Worm (Caenorhabditis elegans) whole organism, midembryonic: Measurements from ENCODE around the gene sprp-4.

ENCODE experiments used
- T22C8.4 ChIP-seq: fragments of 200-800 bp; sonication (Bioruptor generic); IDR thresholded peaks from 2 replicates; pipeline ENCODE4 v1.3.6; 2022; ENCODE audit warnings: missing genetic modification characterization, missing compliant biosample characterization
- cog-1 ChIP-seq: sonication (generic microtip); optimal IDR thresholded peaks from 2 replicates; lab custom pipeline; 2016; ENCODE audit warnings: missing genetic modification characterization, missing compliant biosample characterization
- flt-1 ChIP-seq: fragments of 200-800 bp; sonication (Bioruptor generic); IDR thresholded peaks from 2 replicates; pipeline ENCODE4 v1.3.6; 2022; ENCODE audit warnings: missing genetic modification characterization, missing compliant biosample characterization
- klf-2 ChIP-seq: fragments of 200-800 bp; sonication (Bioruptor generic); conservative IDR thresholded peaks from 2 replicates; pipeline ENCODE4 v1.3.6; 2022; ENCODE audit warnings: missing genetic modification reagents, missing genetic modification characterization, missing compliant biosample characterization
- med-1 ChIP-seq: sonication (generic microtip); optimal IDR thresholded peaks from 2 replicates; lab custom pipeline; 2017; ENCODE audit warnings: missing genetic modification characterization, mild to moderate bottlenecking, missing compliant biosample characterization, antibody characterized with exemption, missing genetic modification reagents; ENCODE audit not compliant: insufficient read depth
- ref-1 ChIP-seq: fragments of 200-800 bp; sonication (Bioruptor generic); conservative IDR thresholded peaks from 2 replicates; pipeline ENCODE4 v1.3.6; 2022; ENCODE audit warnings: missing genetic modification reagents, missing genetic modification characterization, missing compliant biosample characterization
- tab-1 ChIP-seq: fragments of 200-800 bp; sonication (Bioruptor generic); IDR thresholded peaks from 2 replicates; pipeline ENCODE4 v1.3.6; 2022; ENCODE audit warnings: missing genetic modification characterization, missing compliant biosample characterization
- ztf-23 ChIP-seq: fragments of 200-800 bp; sonication (Bioruptor generic); IDR thresholded peaks from 2 replicates; pipeline ENCODE4 v1.3.6; 2022; ENCODE audit warnings: missing genetic modification reagents, missing genetic modification characterization, missing compliant biosample characterization
- ztf-29 ChIP-seq: fragments of 200-800 bp; sonication (Bioruptor generic); IDR thresholded peaks from 2 replicates; pipeline ENCODE4 v1.3.6; 2022; ENCODE audit warnings: missing genetic modification reagents, missing genetic modification characterization, missing compliant biosample characterization

The sprp-4 gene

DNA sequence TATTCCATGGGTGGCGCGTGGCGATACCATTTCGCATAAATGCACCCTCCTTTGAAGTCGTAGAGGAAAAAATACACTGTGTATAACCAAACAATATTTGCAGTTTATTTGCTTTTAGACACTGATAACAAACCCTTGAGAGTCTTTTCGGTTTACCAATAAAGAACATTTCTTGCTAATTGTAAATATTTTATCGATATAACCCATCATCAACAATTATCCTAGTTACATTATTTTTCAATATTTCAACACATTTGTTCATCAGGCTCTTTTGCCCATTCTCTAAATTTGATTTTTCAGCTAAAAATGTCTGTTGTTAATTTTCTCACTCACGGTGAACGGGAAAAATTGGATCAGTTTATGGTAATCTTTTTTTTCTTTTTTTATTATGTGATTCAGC lies 9.4 kb downstream of the sprp-4 start, which contains the start of gene ubc-23:
ubc-23 (plus strand) TSS at position 301 of the 400 bp plus-strand sequence.
- TF ChIP-seq med-1 (GFP tag; lab: Kevin White, UChicago) = no peak
- no peak for TF ChIP-seq tab-1 (GFP tag; lab: Robert Waterston, UW)
- TF ChIP-seq ztf-23 (GFP tag; lab: Robert Waterston, UW) = no peak
- TF ChIP-seq T22C8.4 (GFP tag; lab: Robert Waterston, UW) = no peak
- TF ChIP-seq cog-1 (tag; lab: Kevin White, UChicago) = no peak
- TF ChIP-seq ref-1 = no peak
- TF ChIP-seq ztf-29 = no peak
- no peak for TF ChIP-seq klf-2 (GFP tag; lab: Robert Waterston, UW)
- no peak for TF ChIP-seq flt-1 (GFP tag; lab: Robert Waterston, UW)

DNA sequence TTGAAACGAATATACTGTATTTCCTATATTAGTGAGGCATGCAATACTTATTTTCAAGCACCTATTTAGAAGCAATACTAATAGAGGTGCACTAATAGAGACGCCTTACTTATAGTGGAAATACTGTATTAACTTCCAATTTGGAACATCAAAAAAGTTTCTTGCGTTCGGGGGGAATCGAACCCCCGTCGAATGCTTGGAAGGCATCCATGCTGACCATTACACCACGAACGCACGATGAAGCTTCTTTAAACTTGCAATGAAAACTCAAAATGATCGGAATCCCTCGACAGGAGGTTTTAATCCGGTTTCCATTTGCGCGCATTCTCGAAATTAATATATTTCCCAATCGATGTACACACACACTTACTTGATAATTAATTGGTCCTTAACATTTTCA lies 15.2 kb downstream of the sprp-4 start:
- TF ChIP-seq ztf-23 (GFP tag; lab: Robert Waterston, UW) (no peak), ztf-29 (no peak), ref-1 (no peak), klf-2 (GFP tag; lab: Robert Waterston, UW) (no peak), tab-1 (GFP tag; lab: Robert Waterston, UW) (no peak), T22C8.4 (GFP tag; lab: Robert Waterston, UW) (no peak)

DNA sequence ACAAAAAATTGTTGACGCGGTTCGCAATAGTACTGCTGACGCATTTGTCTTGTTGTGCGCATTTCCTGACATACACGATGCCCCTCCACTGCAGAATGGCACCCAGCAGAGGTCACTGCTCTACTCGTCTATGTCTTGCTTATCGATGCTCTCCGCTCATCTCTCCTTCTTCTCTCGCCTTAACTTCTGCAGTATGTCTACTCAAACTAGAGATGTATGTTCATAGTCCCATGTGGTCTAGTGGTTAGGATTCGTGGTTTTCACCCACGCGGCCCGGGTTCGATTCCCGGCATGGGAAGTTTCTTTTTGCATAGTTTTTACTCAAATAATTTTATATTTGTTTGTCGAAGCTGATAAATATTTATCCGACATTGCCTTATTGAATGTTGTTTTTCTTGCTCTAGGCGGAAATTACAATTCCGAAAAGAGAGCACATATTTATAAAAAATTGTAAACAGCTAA lies 17.5 kb downstream of the sprp-4 start, which contains the start of gene C28G1.2:
C28G1.2 (plus strand) TSS at position 130 of the 462 bp plus-strand sequence.
- peak; percentile 99 for TF ChIP-seq flt-1 (GFP tag; lab: Robert Waterston, UW)
- peak; percentile 97 for TF ChIP-seq T22C8.4 (GFP tag; lab: Robert Waterston, UW)
- peak; percentile 95 for TF ChIP-seq klf-2 (GFP tag; lab: Robert Waterston, UW)
- TF ChIP-seq ztf-29 = peak; percentile 97
- peak; percentile 96 for TF ChIP-seq ref-1
- peak; percentile 93 for TF ChIP-seq cog-1 (tag; lab: Kevin White, UChicago)
- TF ChIP-seq med-1 (GFP tag; lab: Kevin White, UChicago) = peak; percentile 86
- peak; percentile 98 for TF ChIP-seq tab-1 (GFP tag; lab: Robert Waterston, UW)
- TF ChIP-seq ztf-23 (GFP tag; lab: Robert Waterston, UW) = peak; percentile 98

DNA sequence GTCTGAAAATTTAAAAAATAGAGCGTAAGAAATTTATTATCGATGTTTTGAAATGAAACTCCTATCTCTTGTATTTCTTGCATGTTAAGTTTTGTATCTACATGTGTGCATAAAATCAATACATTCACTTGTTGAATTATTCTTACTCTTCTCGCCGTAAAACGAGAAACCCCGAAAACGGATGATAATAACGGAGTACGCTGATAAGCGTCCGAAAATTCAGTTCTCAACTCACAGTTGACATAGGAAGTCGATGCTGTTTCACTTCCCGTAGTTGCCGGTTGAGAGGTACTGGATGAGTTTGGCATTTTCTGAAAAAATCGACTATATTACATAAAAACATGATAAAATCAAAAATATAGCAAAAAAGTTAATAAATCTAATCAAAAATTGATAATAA lies 18.0 kb downstream of the sprp-4 start, which contains the start of gene sec-15:
sec-15 (minus strand) TSS at position 311 of the 400 bp plus-strand sequence.
- TF ChIP-seq tab-1 (GFP tag; lab: Robert Waterston, UW) (no peak), ztf-23 (GFP tag; lab: Robert Waterston, UW) (no peak), klf-2 (GFP tag; lab: Robert Waterston, UW) (no peak), med-1 (GFP tag; lab: Kevin White, UChicago) (no peak)

ce11 chrX:8831162-8831561 lies 22.3 kb downstream of the sprp-4 start, which contains the start of gene C28G1.6:
C28G1.6 (minus strand) TSS chrX:8831262.
- no peak for TF ChIP-seq cog-1 (tag; lab: Kevin White, UChicago)
- no peak for TF ChIP-seq flt-1 (GFP tag; lab: Robert Waterston, UW)

DNA sequence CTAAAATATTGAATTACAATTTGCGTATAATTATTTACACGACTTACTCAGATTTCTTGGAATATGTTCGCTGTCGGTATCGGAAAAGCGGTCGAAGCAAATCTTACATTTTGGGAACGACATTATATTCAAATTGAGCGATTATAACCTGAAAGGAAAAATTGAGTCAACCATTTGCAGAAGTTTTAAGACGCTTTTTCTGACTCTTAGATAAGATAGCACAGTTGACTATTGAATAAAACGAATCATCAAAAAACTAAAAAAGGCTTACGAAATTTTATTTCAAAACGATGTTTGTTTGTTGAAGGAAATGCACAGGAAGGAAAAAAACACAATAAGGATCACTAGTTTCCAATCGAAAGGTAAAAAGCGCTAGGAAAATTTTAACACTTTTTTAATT lies 25.1 kb downstream of the sprp-4 start, which contains the start of gene rcs-1:
rcs-1 (minus strand) TSS at position 176 of the 400 bp plus-strand sequence.
- TF ChIP-seq ztf-29 (no peak), ztf-23 (GFP tag; lab: Robert Waterston, UW) (no peak), klf-2 (GFP tag; lab: Robert Waterston, UW) (no peak), med-1 (GFP tag; lab: Kevin White, UChicago) (no peak), tab-1 (GFP tag; lab: Robert Waterston, UW) (no peak), cog-1 (tag; lab: Kevin White, UChicago) (no peak), T22C8.4 (GFP tag; lab: Robert Waterston, UW) (no peak), ref-1 (no peak), flt-1 (GFP tag; lab: Robert Waterston, UW) (no peak)

DNA sequence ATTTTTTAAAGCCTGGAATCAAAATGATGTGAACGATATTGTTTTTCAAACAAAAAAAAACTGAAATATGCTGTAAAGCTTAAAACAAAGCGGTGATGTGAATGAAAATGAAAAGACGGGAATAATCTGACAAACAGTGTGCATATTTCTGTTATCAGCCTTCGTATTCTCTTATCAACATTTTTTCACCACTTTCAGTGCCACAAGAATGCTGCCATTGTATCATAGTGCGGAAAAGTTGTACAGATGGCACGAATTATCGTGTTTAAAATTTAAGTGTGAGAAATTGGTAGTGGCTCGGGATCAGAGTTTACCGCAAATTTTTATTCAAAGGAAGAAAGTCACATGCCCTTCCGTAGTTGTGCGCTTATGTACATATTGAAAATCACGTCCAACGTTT lies 29.0 kb downstream of the sprp-4 start, which contains the start of gene ifd-1:
ifd-1 (minus strand) TSS at position 12 of the 400 bp plus-strand sequence.
- no peak for TF ChIP-seq med-1 (GFP tag; lab: Kevin White, UChicago)
- TF ChIP-seq ref-1 = no peak
- TF ChIP-seq klf-2 (GFP tag; lab: Robert Waterston, UW) = no peak
- TF ChIP-seq cog-1 (tag; lab: Kevin White, UChicago) = no peak
- no peak for TF ChIP-seq T22C8.4 (GFP tag; lab: Robert Waterston, UW)
- no peak for TF ChIP-seq ztf-23 (GFP tag; lab: Robert Waterston, UW)
- TF ChIP-seq flt-1 (GFP tag; lab: Robert Waterston, UW) = no peak
- TF ChIP-seq ztf-29 = no peak
- no peak for TF ChIP-seq tab-1 (GFP tag; lab: Robert Waterston, UW)

- TF ChIP-seq T22C8.4 (GFP tag; lab: Robert Waterston, UW) = no peak
- no peak for TF ChIP-seq ztf-23 (GFP tag; lab: Robert Waterston, UW)
- TF ChIP-seq flt-1 (GFP tag; lab: Robert Waterston, UW) = no peak
- TF ChIP-seq cog-1 (tag; lab: Kevin White, UChicago) = no peak
- TF ChIP-seq med-1 (GFP tag; lab: Kevin White, UChicago) = no peak
- no peak for TF ChIP-seq ref-1
These were observed 32.8 kb downstream of the sprp-4 start for ce11 chrX:8820643-8821042.

DNA sequence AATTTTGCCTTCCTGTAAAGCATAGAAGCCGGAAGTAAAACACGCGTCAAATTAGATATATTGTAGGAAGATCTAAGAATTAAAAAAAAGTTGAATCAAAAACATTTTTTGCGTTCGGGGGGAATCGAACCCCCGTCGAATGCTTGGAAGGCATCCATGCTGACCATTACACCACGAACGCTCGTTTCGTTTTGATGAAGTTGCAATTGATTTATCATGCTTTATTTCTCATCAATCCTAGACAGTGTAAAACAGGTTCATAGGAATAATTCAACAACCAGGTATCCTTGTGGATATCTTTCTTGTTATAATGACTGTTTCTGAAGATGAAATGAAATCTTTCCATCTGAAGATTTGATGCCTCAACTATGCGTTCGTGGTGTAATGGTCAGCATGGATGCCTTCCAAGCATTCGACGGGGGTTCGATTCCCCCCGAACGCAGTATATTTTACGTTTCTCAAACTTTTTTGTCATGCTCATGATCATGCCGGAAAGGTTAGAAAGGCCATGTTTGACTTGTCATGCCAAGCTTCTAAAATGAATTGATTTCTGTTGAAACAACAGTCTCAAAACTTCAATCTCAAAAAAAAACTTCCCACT lies 33.5 kb downstream of the sprp-4 start:
- no peak for TF ChIP-seq klf-2 (GFP tag; lab: Robert Waterston, UW)
- TF ChIP-seq tab-1 (GFP tag; lab: Robert Waterston, UW) = no peak
- TF ChIP-seq ztf-29 = no peak
- TF ChIP-seq T22C8.4 (GFP tag; lab: Robert Waterston, UW) = no peak
- no peak for TF ChIP-seq cog-1 (tag; lab: Kevin White, UChicago)
- no peak for TF ChIP-seq ztf-23 (GFP tag; lab: Robert Waterston, UW)
- TF ChIP-seq ref-1 = no peak
- TF ChIP-seq flt-1 (GFP tag; lab: Robert Waterston, UW) = no peak
- no peak for TF ChIP-seq med-1 (GFP tag; lab: Kevin White, UChicago)
